Worm (Caenorhabditis elegans) whole organism, young adult: ENCODE measurements around the gene C16C8.19.

ENCODE experiments used
- B0035.1 ChIP-seq: sonication (generic microtip); optimal IDR thresholded peaks from 2 replicates; lab custom pipeline; 2016; ENCODE audit warnings: missing genetic modification characterization, mild to moderate bottlenecking, missing compliant biosample characterization, missing genotype, missing genetic modification reagents
- B0261.1 ChIP-seq: sonication (generic microtip); optimal IDR thresholded peaks from 2 replicates; lab custom pipeline; 2016; ENCODE audit warnings: mild to moderate bottlenecking, missing genetic modification characterization, moderate library complexity, missing compliant biosample characterization
- F33H1.4 ChIP-seq: fragments of 200-800 bp; sonication (Bioruptor generic); IDR thresholded peaks from 2 replicates; pipeline ENCODE4 v1.3.6; 2022; ENCODE audit warnings: missing genetic modification reagents, missing genetic modification characterization, missing compliant biosample characterization
- F37B4.10 ChIP-seq: fragments of 200-800 bp; sonication (Bioruptor generic); IDR thresholded peaks from 2 replicates; pipeline ENCODE4 v1.3.6; 2022; ENCODE audit warnings: missing genetic modification characterization, missing compliant biosample characterization
- F52B5.7 ChIP-seq: sonication (generic microtip); optimal IDR thresholded peaks from 2 replicates; lab custom pipeline; 2016; ENCODE audit warnings: mild to moderate bottlenecking, missing genetic modification characterization, missing compliant biosample characterization
- F55B11.4 ChIP-seq: sonication (generic microtip); optimal IDR thresholded peaks from 2 replicates; lab custom pipeline; 2016; ENCODE audit warnings: missing compliant biosample characterization, missing genetic modification characterization, borderline replicate concordance; ENCODE audit not compliant: insufficient read depth
- F57C9.4 ChIP-seq: sonication (generic microtip); optimal IDR thresholded peaks from 2 replicates; lab custom pipeline; 2017; ENCODE audit warnings: mild to moderate bottlenecking, missing genetic modification characterization, missing compliant biosample characterization
- K11D2.4 ChIP-seq: fragments of 200-800 bp; sonication (Bioruptor generic); IDR thresholded peaks from 2 replicates; pipeline ENCODE4 v1.3.6; 2022; ENCODE audit warnings: missing genetic modification reagents, missing genetic modification characterization, missing compliant biosample characterization
- T07F8.4 ChIP-seq: sonication (generic microtip); optimal IDR thresholded peaks from 2 replicates; lab custom pipeline; 2016; ENCODE audit warnings: mild to moderate bottlenecking, missing genetic modification characterization, moderate library complexity, missing compliant biosample characterization
- T26A5.8 ChIP-seq: sonication (generic microtip); optimal IDR thresholded peaks from 2 replicates; lab custom pipeline; 2016; ENCODE audit warnings: missing genetic modification characterization, missing compliant biosample characterization
- akir-1 ChIP-seq: fragments of 200-800 bp; sonication (Bioruptor generic); optimal IDR thresholded peaks from 2 replicates; lab custom pipeline; 2018; ENCODE audit warnings: mild to moderate bottlenecking, missing genetic modification characterization, moderate library complexity, missing compliant biosample characterization
- atf-7 ChIP-seq: sonication (generic microtip); optimal IDR thresholded peaks from 2 replicates; lab custom pipeline; 2017; ENCODE audit warnings: mild to moderate bottlenecking, missing genetic modification characterization, missing compliant biosample characterization
- bed-2 ChIP-seq: fragments of 200-800 bp; sonication (Bioruptor generic); IDR thresholded peaks from 2 replicates; pipeline ENCODE4 v1.3.6; 2022; ENCODE audit warnings: missing genetic modification reagents, missing genetic modification characterization, missing compliant biosample characterization
- cebp-1 ChIP-seq, 2 experiments: fragments of 200-800 bp in 1 of 2; sonication (Bioruptor generic) in 1 of 2; sonication (generic microtip) in 1 of 2; IDR thresholded peaks in 1 of 2; optimal IDR thresholded peaks in 1 of 2; 2 replicates each; pipeline versions ENCODE4 v1.3.6 to Lab custom; 2017 to 2022; ENCODE audit warnings: missing compliant biosample characterization in 2 of 2, missing genetic modification characterization in 2 of 2, mild to moderate bottlenecking in 1 of 2, missing genetic modification reagents in 1 of 2, moderate library complexity in 1 of 2
- gei-17 ChIP-seq: fragments of 200-800 bp; sonication (Bioruptor generic); optimal IDR thresholded peaks from 2 replicates; lab custom pipeline; 2018; ENCODE audit warnings: mild to moderate bottlenecking, missing genetic modification characterization, missing compliant biosample characterization
- hlh-26 ChIP-seq: fragments of 200-800 bp; sonication (Bioruptor generic); conservative IDR thresholded peaks from 2 replicates; pipeline ENCODE4 v1.3.6; 2022; ENCODE audit warnings: missing genetic modification reagents, missing genetic modification characterization, missing compliant biosample characterization
- let-526 ChIP-seq: fragments of 200-800 bp; sonication (Bioruptor generic); IDR thresholded peaks from 2 replicates; pipeline ENCODE4 v1.3.6; 2022; ENCODE audit warnings: missing genetic modification reagents, missing genetic modification characterization, missing compliant biosample characterization
- let-607 ChIP-seq, 2 experiments: fragments of 200-800 bp in 1 of 2; sonication (Bioruptor generic) in 1 of 2; sonication (generic microtip) in 1 of 2; optimal IDR thresholded peaks; 2 replicates each; lab custom pipeline; 2016 to 2018; ENCODE audit warnings: mild to moderate bottlenecking in 2 of 2, missing compliant biosample characterization in 2 of 2, missing genetic modification characterization in 2 of 2, moderate library complexity in 2 of 2, missing genotype in 1 of 2
- lin-26 ChIP-seq: fragments of 200-800 bp; sonication (Bioruptor generic); IDR thresholded peaks from 2 replicates; pipeline ENCODE4 v1.3.6; 2022; ENCODE audit warnings: missing genetic modification reagents, missing genetic modification characterization, missing compliant biosample characterization
- lir-1 ChIP-seq: fragments of 200-800 bp; sonication (Bioruptor generic); conservative IDR thresholded peaks from 2 replicates; pipeline ENCODE4 v1.3.6; 2022; ENCODE audit warnings: missing genetic modification reagents, missing genetic modification characterization, missing compliant biosample characterization
- madf-10 ChIP-seq: sonication (generic microtip); optimal IDR thresholded peaks from 2 replicates; lab custom pipeline; 2016; ENCODE audit warnings: mild to moderate bottlenecking, missing genetic modification characterization, missing compliant biosample characterization
- madf-3 ChIP-seq: fragments of 200-800 bp; sonication (Bioruptor generic); IDR thresholded peaks from 2 replicates; pipeline ENCODE4 v1.3.6; 2022; ENCODE audit warnings: missing genetic modification reagents, missing genetic modification characterization, missing compliant biosample characterization
- mcd-1 ChIP-seq: fragments of 200-800 bp; sonication (Bioruptor generic); IDR thresholded peaks from 2 replicates; pipeline ENCODE4 v1.3.6; 2022; ENCODE audit warnings: missing genetic modification reagents, missing genetic modification characterization, missing compliant biosample characterization
- mes-4 ChIP-seq: sonication (generic microtip); optimal IDR thresholded peaks from 2 replicates; lab custom pipeline; 2016; ENCODE audit warnings: missing genotype, missing genetic modification characterization, missing compliant biosample characterization
- nfyb-1 ChIP-seq: fragments of 200-800 bp; sonication (Bioruptor generic); IDR thresholded peaks from 2 replicates; pipeline ENCODE4 v1.3.6; 2022; ENCODE audit warnings: missing genetic modification reagents, missing genetic modification characterization, missing compliant biosample characterization
- nhr-80 ChIP-seq: sonication (generic microtip); optimal IDR thresholded peaks from 2 replicates; lab custom pipeline; 2016; ENCODE audit warnings: missing genetic modification characterization, missing compliant biosample characterization
- snpc-1.1 ChIP-seq: sonication (generic microtip); optimal IDR thresholded peaks from 2 replicates; lab custom pipeline; 2017; ENCODE audit warnings: missing genetic modification characterization, mild to moderate bottlenecking, missing compliant biosample characterization, antibody characterized with exemption, moderate library complexity, missing genotype, missing genetic modification reagents; ENCODE audit not compliant: insufficient read depth
- snpc-1.3 ChIP-seq: sonication (generic microtip); optimal IDR thresholded peaks from 2 replicates; lab custom pipeline; 2017; ENCODE audit warnings: missing genetic modification characterization, mild to moderate bottlenecking, missing compliant biosample characterization, antibody characterized with exemption, moderate library complexity, missing genotype, missing genetic modification reagents; ENCODE audit not compliant: insufficient read depth
- snpc-3.4 ChIP-seq: sonication (generic microtip); optimal IDR thresholded peaks from 2 replicates; lab custom pipeline; 2017; ENCODE audit warnings: missing genetic modification characterization, mild to moderate bottlenecking, missing compliant biosample characterization, antibody characterized with exemption, moderate library complexity, missing genotype, missing genetic modification reagents
- tbp1 ChIP-seq: fragments of 200-800 bp; sonication (Bioruptor generic); optimal IDR thresholded peaks from 2 replicates; lab custom pipeline; 2018; ENCODE audit warnings: mild to moderate bottlenecking, missing genetic modification characterization, missing compliant biosample characterization
- unc-130 ChIP-seq: sonication (generic microtip); optimal IDR thresholded peaks from 2 replicates; lab custom pipeline; 2016; ENCODE audit warnings: missing genetic modification reagents, missing genetic modification characterization, missing compliant biosample characterization
- zfh-2 ChIP-seq: fragments of 200-800 bp; sonication (Bioruptor generic); conservative IDR thresholded peaks from 2 replicates; pipeline ENCODE4 v1.3.6; 2022; ENCODE audit warnings: missing genetic modification reagents, missing genetic modification characterization, missing compliant biosample characterization
- ztf-18 ChIP-seq: sonication (generic microtip); optimal IDR thresholded peaks from 2 replicates; lab custom pipeline; 2016; ENCODE audit warnings: missing genotype, mild to moderate bottlenecking, missing genetic modification characterization, missing compliant biosample characterization
- ztf-26 ChIP-seq: sonication (generic microtip); optimal IDR thresholded peaks from 2 replicates; lab custom pipeline; 2017; ENCODE audit warnings: missing genetic modification characterization, missing compliant biosample characterization

The C16C8.19 gene

ce11 chrII:3472316-3472715 lies 14.0 kb downstream of the C16C8.19 start, which contains the start of gene Y49F6B.12 (continued):
- TF ChIP-seq atf-7 (tag; lab: Kevin White, UChicago) (no peak), B0035.1 (no peak), snpc-1.1 (tag; lab: Kevin White, UChicago) (no peak)
- TF ChIP-seq, all 124 proteins: peak for 0

ce11 chrII:3472817-3473216 lies 14.5 kb downstream of the C16C8.19 start, which contains the start of gene Y49F6B.6:
TSS of gene Y49F6B.6 (plus strand) at chrII:3473117.
- no peak for TF ChIP-seq let-607 (tag; optimal IDR thresholded peaks at IDR 0.05; lab: Kevin White, UChicago)
- TF ChIP-seq madf-3 (GFP tag; lab: Robert Waterston, UW): no peak
- no peak for TF ChIP-seq F33H1.4 (GFP tag; lab: Robert Waterston, UW)
- no peak for TF ChIP-seq madf-10 (tag; lab: Kevin White, UChicago)

ce11 chrII:3473744-3474143 lies 15.5 kb downstream of the C16C8.19 start, which contains the start of gene sdz-32:
TSS of gene sdz-32 (plus strand) at chrII:3474044.
- no peak for TF ChIP-seq ztf-26 (tag; lab: Kevin White, UChicago)
- no peak for TF ChIP-seq K11D2.4
- TF ChIP-seq, all 124 proteins: peak for 0

- TF ChIP-seq lir-1 (GFP tag; lab: Robert Waterston, UW): no peak
- no peak for TF ChIP-seq F57C9.4
- no peak for TF ChIP-seq cebp-1 (GFP tag; IDR thresholded peaks at IDR 0.05; lab: Robert Waterston, UW)
- TF ChIP-seq cebp-1 (tag; optimal IDR thresholded peaks at IDR 0.05; lab: Kevin White, UChicago): no peak
- no peak for TF ChIP-seq F33H1.4 (GFP tag; lab: Robert Waterston, UW)
- TF ChIP-seq unc-130 (GFP tag; lab: Kevin White, UChicago): no peak
- TF ChIP-seq B0035.1: no peak
- no peak for TF ChIP-seq nhr-80 (tag; lab: Kevin White, UChicago)
- TF ChIP-seq T07F8.4 (tag; lab: Kevin White, UChicago): no peak
- no peak for TF ChIP-seq F52B5.7 (tag; lab: Kevin White, UChicago)
- TF ChIP-seq hlh-26 (GFP tag; lab: Robert Waterston, UW): no peak
- TF ChIP-seq madf-3 (GFP tag; lab: Robert Waterston, UW): no peak
Observed at ce11 chrII:3476536-3476935, 18.2 kb downstream of the C16C8.19 start.

- TF ChIP-seq F37B4.10 (GFP tag; lab: Robert Waterston, UW) (no peak), zfh-2 (no peak), bed-2 (GFP tag; lab: Robert Waterston, UW) (no peak), tbp1 (no peak), F33H1.4 (GFP tag; lab: Robert Waterston, UW) (no peak), madf-3 (GFP tag; lab: Robert Waterston, UW) (no peak)
Observed at ce11 chrII:3477171-3477570, 18.9 kb downstream of the C16C8.19 start, which contains the start of gene fbxb-104. TSS of gene fbxb-104 (minus strand) at chrII:3477271.

- no peak for TF ChIP-seq nfyb-1
- TF ChIP-seq ztf-18 (tag; lab: Kevin White, UChicago): no peak
- no peak for TF ChIP-seq lin-26
- TF ChIP-seq B0261.1 (tag; lab: Kevin White, UChicago): no peak
- TF ChIP-seq let-526: no peak
- TF ChIP-seq mcd-1 (GFP tag; lab: Robert Waterston, UW): no peak
- TF ChIP-seq snpc-1.3 (tag; lab: Kevin White, UChicago): no peak
- TF ChIP-seq bed-2 (GFP tag; lab: Robert Waterston, UW): no peak
- TF ChIP-seq snpc-3.4 (tag; lab: Kevin White, UChicago): no peak
- no peak for TF ChIP-seq gei-17 (GFP tag; lab: Kevin White, UChicago)
- TF ChIP-seq madf-3 (GFP tag; lab: Robert Waterston, UW): no peak
- TF ChIP-seq akir-1 (GFP tag; lab: Kevin White, UChicago): no peak
- no peak for TF ChIP-seq mes-4
- TF ChIP-seq T26A5.8 (tag; lab: Kevin White, UChicago): no peak
- TF ChIP-seq K11D2.4: no peak
- no peak for TF ChIP-seq F55B11.4 (tag; lab: Kevin White, UChicago)
Observed at ce11 chrII:3481584-3481983, 23.3 kb downstream of the C16C8.19 start, which contains the start of gene Y49F6B.8. TSS of gene Y49F6B.8 (minus strand) at chrII:3481684.
